Fruit fly (Drosophila melanogaster) whole organism, wandering third instar larva: Measurements from ENCODE around the gene CG12974.

ENCODE experiments used
- CG32264 ChIP-seq: fragments of 200-800 bp; sonication (Bioruptor generic); optimal IDR thresholded peaks from 2 replicates; lab custom pipeline; 2016; ENCODE audit warnings: missing biosample characterization, missing genetic modification characterization
- CrebA ChIP-seq: fragments of 200-800 bp; sonication (Bioruptor generic); optimal IDR thresholded peaks from 2 replicates; lab custom pipeline; 2016; ENCODE audit warnings: missing biosample characterization, mild to moderate bottlenecking, missing genetic modification characterization, borderline replicate concordance
- GATAd ChIP-seq: sonication (Bioruptor generic); optimal IDR thresholded peaks from 2 replicates; lab custom pipeline; 2016; ENCODE audit warnings: missing biosample characterization, missing genetic modification characterization
- Mio ChIP-seq: sonication (Bioruptor generic); optimal IDR thresholded peaks from 2 replicates; lab custom pipeline; 2016; ENCODE audit warnings: missing biosample characterization, missing genetic modification characterization
- OdsH ChIP-seq: fragments of 200-800 bp; sonication (Bioruptor generic); optimal IDR thresholded peaks from 2 replicates; lab custom pipeline; 2016; ENCODE audit warnings: missing biosample characterization, mild to moderate bottlenecking, missing genetic modification characterization
- br ChIP-seq: fragments of 200-800 bp; sonication (Bioruptor generic); optimal IDR thresholded peaks from 2 replicates; lab custom pipeline; 2016; ENCODE audit warnings: missing biosample characterization, missing genetic modification characterization
- dl ChIP-seq, 2 experiments: fragments of 175-275, 200-275 bp in 1 of 2; fragments of 200-275 bp in 1 of 2; sonication (Bioruptor generic); optimal IDR thresholded peaks; lab custom pipeline; 2018; ENCODE audit warnings: mild to moderate bottlenecking in 2 of 2, missing biosample characterization in 2 of 2, missing genetic modification characterization in 2 of 2, moderate library complexity in 2 of 2; ENCODE audit not compliant: partially characterized antibody in 2 of 2, insufficient read depth in 1 of 2
- dsf ChIP-seq: sonication (Bioruptor generic); optimal IDR thresholded peaks from 2 replicates; lab custom pipeline; 2016; ENCODE audit warnings: missing biosample characterization, missing genetic modification characterization, borderline replicate concordance
- lola ChIP-seq: fragments of >200 bp; optimal IDR thresholded peaks from 2 replicates; lab custom pipeline; 2017; ENCODE audit warnings: missing biosample characterization, missing genetic modification characterization
- psq ChIP-seq: fragments of 200-800 bp; sonication (Bioruptor generic); optimal IDR thresholded peaks from 3 replicates; lab custom pipeline; 2017; ENCODE audit warnings: missing biosample characterization, mild to moderate bottlenecking, missing genetic modification characterization, moderate library complexity
- sv ChIP-seq: fragments of 200-800 bp; sonication (Bioruptor generic); optimal IDR thresholded peaks from 3 replicates; lab custom pipeline; 2016; ENCODE audit warnings: missing biosample characterization, missing genetic modification characterization
- tai ChIP-seq: sonication (Bioruptor generic); optimal IDR thresholded peaks from 2 replicates; lab custom pipeline; 2016; ENCODE audit warnings: missing biosample characterization, missing genetic modification characterization

DNA sequence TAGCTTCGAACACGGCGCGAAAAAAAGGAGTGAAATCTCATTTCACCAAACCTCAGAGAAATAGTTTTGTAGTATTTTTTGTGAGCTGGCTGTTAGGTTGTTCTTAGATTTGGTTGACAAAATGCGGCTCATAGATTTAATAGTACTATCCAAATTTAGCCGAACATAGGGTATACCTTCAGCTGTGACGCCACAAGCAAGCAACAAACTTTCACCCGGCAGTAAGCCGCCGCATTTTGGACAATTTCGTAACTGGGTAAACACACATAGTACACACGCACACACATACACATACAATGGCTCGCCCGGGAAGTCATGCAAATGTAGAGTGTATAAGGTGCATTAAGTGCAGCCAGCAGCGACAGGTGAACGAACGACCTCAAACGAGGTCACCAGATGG lies 26.5 kb downstream of the CG12974 start:
- TF ChIP-seq psq (GFP tag; lab: Kevin White, UChicago) (no peak), CrebA (no peak), GATAd (GFP tag; lab: Kevin White, UChicago) (no peak), CG32264 (GFP tag; lab: Kevin White, UChicago) (no peak), Mio (GFP tag; lab: Kevin White, UChicago) (no peak), tai (no peak), lola (no peak), sv (GFP tag; lab: Kevin White, UChicago) (no peak), dl (GFP tag; optimal IDR thresholded peaks at IDR 0.05; lab: Kevin White, UChicago; ENCODE audit: insufficient read depth in 1 of 2, partially characterized antibody in 2 of 2) (no peak), OdsH (no peak), dsf (GFP tag; lab: Kevin White, UChicago) (no peak), br (GFP tag; lab: Kevin White, UChicago) (no peak)
